Fruit fly (Drosophila melanogaster) whole organism, prepupa: ENCODE results near the gene Tpst.

ENCODE experiments used
- Blimp-1 ChIP-seq: fragments of 200-800 bp; sonication (Bioruptor generic); optimal IDR thresholded peaks from 3 replicates; lab custom pipeline; 2017; ENCODE audit warnings: missing biosample characterization, missing genetic modification characterization, mild to moderate bottlenecking, moderate library complexity, missing genetic modification reagents
- CG10631 ChIP-seq: fragments of 200-800 bp; sonication (Bioruptor generic); optimal IDR thresholded peaks from 2 replicates; lab custom pipeline; 2016; ENCODE audit warnings: missing biosample characterization, missing genetic modification characterization
- CG11294 ChIP-seq: fragments of 200-800 bp; sonication (Bioruptor generic); IDR thresholded peaks from 2 replicates; pipeline ENCODE4 v1.3.6; 2022; ENCODE audit warnings: missing biosample characterization, missing genetic modification characterization
- CG11762 ChIP-seq: fragments of 200-800 bp; sonication (Bioruptor generic); optimal IDR thresholded peaks from 3 replicates; lab custom pipeline; 2016; ENCODE audit warnings: missing biosample characterization, missing genetic modification characterization; ENCODE audit not compliant: insufficient read depth
- CG15336 ChIP-seq: fragments of 200-800 bp; sonication (Bioruptor generic); IDR thresholded peaks from 2 replicates; pipeline ENCODE4 v1.3.6; 2022; ENCODE audit warnings: missing biosample characterization, missing genetic modification characterization
- CG1621 ChIP-seq: fragments of 200-800 bp; sonication (Bioruptor generic); optimal IDR thresholded peaks from 3 replicates; lab custom pipeline; 2018; ENCODE audit warnings: missing biosample characterization, mild to moderate bottlenecking, missing genetic modification characterization
- CG31627 ChIP-seq: fragments of 200-800 bp; sonication (Bioruptor generic); optimal IDR thresholded peaks from 3 replicates; lab custom pipeline; 2016; ENCODE audit warnings: missing biosample characterization, missing genetic modification characterization
- CG32006 ChIP-seq: fragments of 200-800 bp; sonication (Bioruptor generic); optimal IDR thresholded peaks from 3 replicates; lab custom pipeline; 2017; ENCODE audit warnings: missing biosample characterization, mild to moderate bottlenecking, missing genetic modification characterization
- CG3919 ChIP-seq: fragments of 200-800 bp; sonication (Bioruptor generic); optimal IDR thresholded peaks from 3 replicates; lab custom pipeline; 2016; ENCODE audit warnings: missing biosample characterization, missing genetic modification characterization
- CG4318 ChIP-seq: fragments of 200-800 bp; sonication (Bioruptor generic); optimal IDR thresholded peaks from 3 replicates; lab custom pipeline; 2017; ENCODE audit warnings: missing biosample characterization, mild to moderate bottlenecking, missing genetic modification characterization
- CG6163 ChIP-seq: fragments of 200-800 bp; sonication (Bioruptor generic); IDR thresholded peaks from 3 replicates; pipeline ENCODE4 v1.3.6; 2022; ENCODE audit warnings: missing biosample characterization, missing genetic modification characterization
- CG6276 ChIP-seq: fragments of 200-800 bp; sonication (Bioruptor generic); optimal IDR thresholded peaks from 2 replicates; lab custom pipeline; 2017; ENCODE audit warnings: missing biosample characterization, mild to moderate bottlenecking, missing genetic modification characterization
- CG6792 ChIP-seq: fragments of 200-800 bp; sonication (Bioruptor generic); optimal IDR thresholded peaks from 3 replicates; lab custom pipeline; 2016; ENCODE audit warnings: missing biosample characterization, missing genetic modification characterization
- CG6808 ChIP-seq: fragments of 200-800 bp; sonication (Bioruptor generic); optimal IDR thresholded peaks from 3 replicates; lab custom pipeline; 2017; ENCODE audit warnings: missing biosample characterization, missing genetic modification characterization, mild to moderate bottlenecking, moderate library complexity, missing genetic modification reagents
- CG6854 ChIP-seq: fragments of 200-800 bp; sonication (Bioruptor generic); optimal IDR thresholded peaks from 2 replicates; lab custom pipeline; 2017; ENCODE audit warnings: missing biosample characterization, mild to moderate bottlenecking, missing genetic modification characterization
- CG7368 ChIP-seq: fragments of 200-800 bp; sonication (Bioruptor generic); optimal IDR thresholded peaks from 3 replicates; lab custom pipeline; 2016; ENCODE audit warnings: missing biosample characterization, missing genetic modification characterization
- CG8119 ChIP-seq: fragments of 200-800 bp; sonication (Bioruptor generic); IDR thresholded peaks from 3 replicates; pipeline ENCODE4 v1.3.6; 2022; ENCODE audit warnings: missing biosample characterization, missing genetic modification characterization
- CG8319 ChIP-seq: fragments of 200-800 bp; sonication (Bioruptor generic); optimal IDR thresholded peaks from 3 replicates; lab custom pipeline; 2016; ENCODE audit warnings: missing biosample characterization, missing genetic modification characterization
- CG9139 ChIP-seq: fragments of 200-800 bp; sonication (Bioruptor generic); optimal IDR thresholded peaks from 3 replicates; lab custom pipeline; 2017; ENCODE audit warnings: missing biosample characterization, mild to moderate bottlenecking, missing genetic modification characterization
- Eip78C ChIP-seq: fragments of 200-800 bp; sonication (Bioruptor generic); peaks from one replicate; lab custom pipeline; 2016; ENCODE audit warnings: missing biosample characterization, missing genetic modification characterization
- Eip93F ChIP-seq: fragments of 200-800 bp; sonication (Bioruptor generic); optimal IDR thresholded peaks from 2 replicates; lab custom pipeline; 2016; ENCODE audit warnings: missing biosample characterization, mild to moderate bottlenecking, missing genetic modification characterization
- Ets21C ChIP-seq: fragments of 200-800 bp; sonication (Bioruptor generic); optimal IDR thresholded peaks from 3 replicates; lab custom pipeline; 2016; ENCODE audit warnings: missing biosample characterization, missing genetic modification characterization
- Ets96B ChIP-seq: fragments of 200-800 bp; optimal IDR thresholded peaks from 2 replicates; lab custom pipeline; 2019; ENCODE audit warnings: missing biosample characterization, mild to moderate bottlenecking, missing genetic modification characterization, moderate library complexity
- Gug ChIP-seq: fragments of 200-800 bp; sonication (Bioruptor generic); IDR thresholded peaks from 2 replicates; pipeline ENCODE4 v1.3.6; 2022; ENCODE audit warnings: missing biosample characterization, missing genetic modification characterization
- Hr38 ChIP-seq: sonication (Bioruptor generic); optimal IDR thresholded peaks from 2 replicates; lab custom pipeline; 2016; ENCODE audit warnings: missing biosample characterization, missing genetic modification characterization
- Hr4 ChIP-seq: fragments of 200-800 bp; sonication (Bioruptor generic); optimal IDR thresholded peaks from 3 replicates; lab custom pipeline; 2016; ENCODE audit warnings: missing biosample characterization, missing genetic modification characterization
- Lpt ChIP-seq: fragments of 200-800 bp; sonication (Bioruptor generic); optimal IDR thresholded peaks from 3 replicates; lab custom pipeline; 2016; ENCODE audit warnings: missing biosample characterization, missing genetic modification characterization
- Met ChIP-seq: fragments of 200-800 bp; sonication (Bioruptor generic); optimal IDR thresholded peaks from 3 replicates; lab custom pipeline; 2016; ENCODE audit warnings: missing biosample characterization, missing genetic modification characterization
- OdsH ChIP-seq: fragments of 200-800 bp; sonication (Bioruptor generic); optimal IDR thresholded peaks from 3 replicates; lab custom pipeline; 2016; ENCODE audit warnings: missing biosample characterization, missing genetic modification characterization
- Smox ChIP-seq: fragments of 200-800 bp; sonication (Bioruptor generic); optimal IDR thresholded peaks from 3 replicates; lab custom pipeline; 2016; ENCODE audit warnings: missing biosample characterization, missing genetic modification characterization
- Sox14 ChIP-seq: fragments of 200-800 bp; sonication (Bioruptor generic); optimal IDR thresholded peaks from 3 replicates; lab custom pipeline; 2016; ENCODE audit warnings: missing biosample characterization, missing genetic modification characterization
- Sox15 ChIP-seq: fragments of 200-800 bp; sonication (Bioruptor generic); optimal IDR thresholded peaks from 3 replicates; lab custom pipeline; 2016; ENCODE audit warnings: missing biosample characterization, missing genetic modification characterization
- acj6 ChIP-seq: fragments of 200-800 bp; sonication (Bioruptor generic); optimal IDR thresholded peaks from 3 replicates; lab custom pipeline; 2016; ENCODE audit warnings: missing biosample characterization, missing genetic modification characterization
- cyc ChIP-seq: fragments of 200-800 bp; sonication (Bioruptor generic); optimal IDR thresholded peaks from 3 replicates; lab custom pipeline; 2016; ENCODE audit warnings: missing biosample characterization, missing genetic modification characterization
- dac ChIP-seq: fragments of 200-800 bp; sonication (Bioruptor generic); optimal IDR thresholded peaks from 2 replicates; lab custom pipeline; 2017; ENCODE audit warnings: missing biosample characterization, mild to moderate bottlenecking, missing genetic modification characterization
- dsx ChIP-seq: fragments of 200-800 bp; optimal IDR thresholded peaks from 3 replicates; lab custom pipeline; 2019; ENCODE audit warnings: missing biosample characterization, mild to moderate bottlenecking, missing genetic modification characterization, moderate library complexity; ENCODE audit not compliant: poor library complexity, severe bottlenecking
- eg ChIP-seq: fragments of 200-800 bp; sonication (Bioruptor generic); IDR thresholded peaks from 3 replicates; pipeline ENCODE4 v1.3.6; 2022; ENCODE audit warnings: missing biosample characterization, missing genetic modification characterization
- fd85E ChIP-seq: fragments of 200-800 bp; sonication (Bioruptor generic); optimal IDR thresholded peaks from 3 replicates; lab custom pipeline; 2016; ENCODE audit warnings: missing biosample characterization, missing genetic modification characterization
- fkh ChIP-seq: fragments of 200-800 bp; sonication (Bioruptor generic); optimal IDR thresholded peaks from 3 replicates; lab custom pipeline; 2017; ENCODE audit warnings: missing biosample characterization, mild to moderate bottlenecking, missing genetic modification characterization, moderate library complexity
- net ChIP-seq: fragments of 200-800 bp; sonication (Bioruptor generic); optimal IDR thresholded peaks from 3 replicates; lab custom pipeline; 2016; ENCODE audit warnings: missing biosample characterization, missing genetic modification characterization
- pdm3 ChIP-seq: fragments of 200-800 bp; sonication (Bioruptor generic); optimal IDR thresholded peaks from 3 replicates; lab custom pipeline; 2016; ENCODE audit warnings: missing biosample characterization, missing genetic modification characterization
- salr ChIP-seq, 2 experiments: fragments of 200-800 bp; sonication (Bioruptor generic); optimal IDR thresholded peaks; 3 replicates each; lab custom pipeline; 2016 to 2018; ENCODE audit warnings: missing biosample characterization in 2 of 2, missing genetic modification characterization in 2 of 2, mild to moderate bottlenecking in 1 of 2
- spab ChIP-seq: fragments of 200-800 bp; sonication (Bioruptor generic); optimal IDR thresholded peaks from 2 replicates; lab custom pipeline; 2017; ENCODE audit warnings: missing biosample characterization, mild to moderate bottlenecking, missing genetic modification characterization, missing genetic modification reagents
- svp ChIP-seq: fragments of 200-800 bp; sonication (Bioruptor generic); peaks from one replicate; lab custom pipeline; 2016; ENCODE audit warnings: missing biosample characterization, missing genetic modification characterization
- topi ChIP-seq: fragments of 200-800 bp; sonication (Bioruptor generic); optimal IDR thresholded peaks from 3 replicates; lab custom pipeline; 2016; ENCODE audit warnings: missing biosample characterization, missing genetic modification characterization
- vri ChIP-seq: fragments of 200-800 bp; sonication (Bioruptor generic); optimal IDR thresholded peaks from 3 replicates; lab custom pipeline; 2016; ENCODE audit warnings: missing biosample characterization, mild to moderate bottlenecking, missing genetic modification characterization

Tpst gene

dm6 chrX:13539448-13539847, 24.2 kb upstream of the Tpst start (continued):
- TF ChIP-seq CG6163 (GFP tag; lab: Robert Waterston, UW) (no peak), spab (GFP tag; lab: Kevin White, UChicago) (no peak), CG4318 (GFP tag; lab: Kevin White, UChicago) (no peak), acj6 (GFP tag; lab: Kevin White, UChicago) (peak; percentile 45), Gug (GFP tag; lab: Robert Waterston, UW) (no peak), CG6854 (GFP tag; lab: Kevin White, UChicago) (no peak), Eip78C (GFP tag; lab: Kevin White, UChicago) (peak; percentile 77), CG6792 (GFP tag; lab: Kevin White, UChicago) (no peak), CG10631 (peak; percentile 25), CG7368 (GFP tag; lab: Kevin White, UChicago) (no peak), Ets21C (GFP tag; lab: Kevin White, UChicago) (peak; percentile 31), CG31627 (GFP tag; lab: Kevin White, UChicago) (peak; percentile 57), Lpt (GFP tag; lab: Kevin White, UChicago) (no peak), net (GFP tag; lab: Kevin White, UChicago) (no peak), CG11294 (GFP tag; lab: Robert Waterston, UW) (no peak), CG15336 (GFP tag; lab: Robert Waterston, UW) (no peak), CG9139 (GFP tag; lab: Kevin White, UChicago) (no peak)

DNA sequence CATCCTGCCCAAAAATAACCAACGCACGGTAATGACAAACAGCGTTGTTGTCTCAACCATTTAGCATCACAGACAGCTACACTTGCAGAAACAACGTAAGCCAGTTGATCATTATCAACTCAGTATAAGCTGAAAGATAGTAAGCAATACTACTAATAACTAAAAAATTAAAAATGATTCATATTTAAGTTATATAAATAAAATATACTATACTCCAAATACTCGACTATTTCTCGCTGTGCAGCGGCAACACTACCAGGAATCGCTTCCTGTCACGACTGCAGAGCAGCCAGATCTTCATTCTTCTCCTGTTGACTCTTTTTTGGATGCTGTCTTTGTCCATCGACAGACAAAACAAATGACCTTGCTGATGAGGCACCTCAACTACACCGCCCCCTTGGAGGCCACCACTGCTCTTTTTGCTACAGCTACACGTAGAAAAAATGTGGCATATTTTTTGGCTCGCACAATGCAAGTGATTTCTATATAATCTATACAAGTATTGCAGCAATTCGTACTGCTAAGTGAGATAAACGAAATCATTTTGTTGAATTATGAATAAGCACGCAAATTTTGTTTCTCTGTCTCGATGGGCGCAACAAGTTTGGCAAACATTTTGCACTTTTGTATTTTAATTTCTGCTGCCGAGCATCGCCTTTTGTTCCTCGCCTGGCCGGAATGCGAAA, 22.6 kb upstream of the Tpst start:
- TF ChIP-seq CG9139 (GFP tag; lab: Kevin White, UChicago) (peak; percentile 31), fd85E (GFP tag; lab: Kevin White, UChicago) (no peak), dac (no peak), CG1621 (no peak), CG7368 (GFP tag; lab: Kevin White, UChicago) (no peak), Hr4 (no peak), Sox15 (GFP tag; lab: Kevin White, UChicago) (no peak), svp (GFP tag; lab: Kevin White, UChicago) (peak; percentile 83), Gug (GFP tag; lab: Robert Waterston, UW) (no peak; the same call in 1 of the 2 replicates), Smox (peak; percentile 52), fkh (GFP tag; lab: Kevin White, UChicago) (no peak), cyc (GFP tag; lab: Kevin White, UChicago) (peak; percentile 70), eg (GFP tag; lab: Robert Waterston, UW) (peak; percentile 26; the same call in 1 of the 3 replicates), Lpt (GFP tag; lab: Kevin White, UChicago) (no peak), CG31627 (GFP tag; lab: Kevin White, UChicago) (peak; percentile 75), CG11762 (GFP tag; lab: Kevin White, UChicago) (peak; percentile 48), CG11294 (GFP tag; lab: Robert Waterston, UW) (no peak), Ets96B (tag; lab: Kevin White, UChicago) (peak; percentile 55), Sox14 (GFP tag; lab: Kevin White, UChicago) (peak; percentile 63), CG4318 (GFP tag; lab: Kevin White, UChicago) (peak; percentile 1), Eip93F (GFP tag; lab: Kevin White, UChicago) (peak; percentile 8), Hr38 (GFP tag; lab: Kevin White, UChicago) (no peak), vri (GFP tag; lab: Kevin White, UChicago) (peak; percentile 20), OdsH (GFP tag; lab: Kevin White, UChicago) (peak; percentile 33), CG8319 (GFP tag; lab: Kevin White, UChicago) (no peak), Blimp-1 (peak; percentile 32), salr (GFP tag; optimal IDR thresholded peaks at IDR 0.05; lab: Kevin White, UChicago) (peak in 1 of 2 experiments; percentile 6), CG6792 (GFP tag; lab: Kevin White, UChicago) (peak; percentile 49), CG15336 (GFP tag; lab: Robert Waterston, UW) (peak; percentile 9; the same call in 1 of the 2 replicates), CG6276 (GFP tag; lab: Kevin White, UChicago) (no peak), CG8119 (GFP tag; lab: Robert Waterston, UW) (no peak), CG32006 (GFP tag; lab: Kevin White, UChicago) (peak; percentile 19), CG6854 (GFP tag; lab: Kevin White, UChicago) (peak; percentile 7), acj6 (GFP tag; lab: Kevin White, UChicago) (peak; percentile 22), CG3919 (GFP tag; lab: Kevin White, UChicago) (peak; percentile 61), Met (GFP tag; lab: Kevin White, UChicago) (peak; percentile 80), CG6808 (GFP tag; lab: Kevin White, UChicago) (peak; percentile 29), pdm3 (peak; percentile 35), topi (GFP tag; lab: Kevin White, UChicago) (peak; percentile 81), CG6163 (GFP tag; lab: Robert Waterston, UW) (peak; percentile 50; the same call in 2 of the 3 replicates), net (GFP tag; lab: Kevin White, UChicago) (peak; percentile 2), dsx (peak; percentile 30)
